Fruit fly (Drosophila melanogaster): ENCODE measurements around the gene sdt.

- TF ChIP-seq CG11294 (GFP tag; IDR thresholded peaks at IDR 0.05): no peak
- no peak for TF ChIP-seq Hr39 (GFP tag; optimal IDR thresholded peaks at IDR 0.05)
- TF ChIP-seq CG3919 (GFP tag; optimal IDR thresholded peaks at IDR 0.05): no peak
- no peak for TF ChIP-seq CG3032 (tag; optimal IDR thresholded peaks at IDR 0.05)
- TF ChIP-seq CG6854 (GFP tag; optimal IDR thresholded peaks at IDR 0.05): no peak
- TF ChIP-seq CG10631 (GFP tag; optimal IDR thresholded peaks at IDR 0.05): no peak
Measured at dm6 chrX:8233915-8234565, 55.7 kb downstream of the sdt start.
